Fruit fly (Drosophila melanogaster) S2 (cell line): ENCODE results near the gene CG33158.

Experiments
- CG8478 ChIP-seq: fragments of >200 bp; optimal IDR thresholded peaks from 2 replicates; lab custom pipeline; 2018
- CTCF ChIP-seq, 2 experiments: fragments of >200 bp; optimal IDR thresholded peaks; 2 replicates each; lab custom pipeline; 2018

DNA sequence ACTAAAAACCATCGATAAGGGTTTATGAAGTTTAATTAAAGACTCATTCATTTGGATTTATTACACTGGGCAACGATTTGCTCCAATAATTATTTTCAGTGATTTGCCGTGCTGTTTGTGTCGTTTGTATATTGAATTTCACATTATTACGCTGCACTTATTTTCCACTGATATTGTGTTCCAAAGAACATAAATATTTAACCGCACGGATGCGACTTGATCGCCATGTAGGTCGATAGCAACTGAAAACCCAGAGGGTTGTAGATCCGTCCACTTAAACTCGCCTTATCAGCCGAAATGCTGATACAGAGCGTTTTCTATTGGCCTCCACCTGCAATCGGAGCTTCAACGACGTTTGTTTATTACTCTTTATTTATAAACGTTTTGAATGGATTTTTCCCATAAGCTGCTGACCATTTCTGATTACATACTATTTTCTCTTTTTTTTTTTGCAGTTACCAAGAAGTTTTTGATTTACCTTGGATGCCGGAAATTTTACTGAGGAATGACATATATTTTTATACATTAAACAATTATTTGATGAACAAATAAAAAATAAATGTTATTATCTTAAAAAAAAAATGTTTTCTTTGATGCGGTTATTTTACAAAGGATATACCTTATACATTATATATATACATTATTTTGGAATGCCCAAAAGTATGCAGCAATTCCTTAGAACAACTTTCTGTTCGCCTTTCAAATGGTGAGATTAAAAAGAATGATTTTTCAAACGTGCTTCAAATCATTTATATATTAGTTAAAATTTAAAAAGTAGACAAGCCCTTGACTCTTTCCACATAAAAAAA lies 76.8 kb downstream of the CG33158 start, which contains the start of gene CG42514:
- TF ChIP-seq CTCF (optimal IDR thresholded peaks at IDR 0.05; lab: Kevin White, UChicago), result no peak
- TF ChIP-seq CG8478 (lab: Kevin White, UChicago), result no peak
